Fruit fly (Drosophila melanogaster) whole organism, embryonic: ENCODE results near the gene CG3690.

ENCODE experiments used
- Abd-B ChIP-seq: fragments of 200-800 bp; sonication (Bioruptor generic); optimal IDR thresholded peaks from 2 replicates; lab custom pipeline; 2018; ENCODE audit warnings: missing biosample characterization, mild to moderate bottlenecking, missing genetic modification characterization, moderate library complexity
- Ada2b ChIP-seq: fragments of 200-800 bp; sonication (Bioruptor generic); IDR thresholded peaks from 2 replicates; pipeline ENCODE4 v1.3.6; 2022; ENCODE audit warnings: missing biosample characterization, missing genetic modification characterization
- B-H1 ChIP-seq: fragments of 200-800 bp; sonication (Bioruptor generic); IDR thresholded peaks from 3 replicates; pipeline ENCODE4 v1.3.6; 2022; ENCODE audit warnings: missing biosample characterization, missing genetic modification characterization
- B-H2 ChIP-seq: fragments of 200-800 bp; sonication (Bioruptor generic); optimal IDR thresholded peaks from 2 replicates; lab custom pipeline; 2018; ENCODE audit warnings: missing biosample characterization, mild to moderate bottlenecking, missing genetic modification characterization
- Blimp-1 ChIP-seq: fragments of 200-800 bp; sonication (Bioruptor generic); optimal IDR thresholded peaks from 3 replicates; lab custom pipeline; 2018; ENCODE audit warnings: missing biosample characterization, missing genetic modification characterization, mild to moderate bottlenecking, moderate library complexity, missing genetic modification reagents
- CG11504 ChIP-seq: fragments of 200-800 bp; sonication (Bioruptor generic); optimal IDR thresholded peaks from 3 replicates; lab custom pipeline; 2019; ENCODE audit warnings: missing biosample characterization, mild to moderate bottlenecking, missing genetic modification characterization, moderate library complexity
- CG12155 ChIP-seq: fragments of 200-800 bp; sonication (Bioruptor generic); optimal IDR thresholded peaks from 3 replicates; lab custom pipeline; 2016; ENCODE audit warnings: missing biosample characterization, missing genetic modification characterization
- CG12942 ChIP-seq: fragments of 200-800 bp; sonication (Bioruptor generic); optimal IDR thresholded peaks from 3 replicates; lab custom pipeline; 2016; ENCODE audit warnings: missing biosample characterization, missing genetic modification characterization
- CG14965 ChIP-seq: fragments of 200-800 bp; sonication (Bioruptor generic); optimal IDR thresholded peaks from 2 replicates; lab custom pipeline; 2016; ENCODE audit warnings: missing biosample characterization, missing genetic modification characterization, borderline replicate concordance
- CG15479 ChIP-seq: fragments of 200-800 bp; sonication (Bioruptor generic); optimal IDR thresholded peaks from 3 replicates; lab custom pipeline; 2019; ENCODE audit warnings: missing biosample characterization, mild to moderate bottlenecking, missing genetic modification characterization, moderate library complexity
- CG17802 ChIP-seq: fragments of 200-800 bp; sonication (Bioruptor generic); optimal IDR thresholded peaks from 2 replicates; lab custom pipeline; 2018; ENCODE audit warnings: missing biosample characterization, mild to moderate bottlenecking, missing genetic modification characterization, moderate library complexity
- CG31224 ChIP-seq: fragments of 200-800 bp; sonication (Bioruptor generic); IDR thresholded peaks from 2 replicates; pipeline ENCODE4 v1.3.6; 2022; ENCODE audit warnings: missing biosample characterization, missing genetic modification characterization
- CG43689 ChIP-seq: fragments of 200-800 bp; sonication (Bioruptor generic); IDR thresholded peaks from 2 replicates; pipeline ENCODE4 v1.3.6; 2022; ENCODE audit warnings: missing biosample characterization, missing genetic modification characterization
- CG4424 ChIP-seq: fragments of 200-800 bp; sonication (Bioruptor generic); optimal IDR thresholded peaks from 3 replicates; lab custom pipeline; 2016; ENCODE audit warnings: missing biosample characterization, missing genetic modification characterization
- CG5953 ChIP-seq: fragments of 200-800 bp; sonication (Bioruptor generic); IDR thresholded peaks from 2 replicates; pipeline ENCODE4 v1.3.6; 2022; ENCODE audit warnings: missing biosample characterization, missing genetic modification characterization
- CG8944 ChIP-seq: fragments of 200-800 bp; sonication (Bioruptor generic); optimal IDR thresholded peaks from 3 replicates; lab custom pipeline; 2016; ENCODE audit warnings: missing biosample characterization, missing genetic modification characterization
- CG9437 ChIP-seq: fragments of 200-800 bp; sonication (Bioruptor generic); optimal IDR thresholded peaks from 2 replicates; lab custom pipeline; 2018; ENCODE audit warnings: missing biosample characterization, mild to moderate bottlenecking, missing genetic modification characterization
- CkIIα-i1 ChIP-seq: fragments of 200-800 bp; sonication (Bioruptor generic); IDR thresholded peaks from 2 replicates; pipeline ENCODE4 v1.3.6; 2022; ENCODE audit warnings: missing biosample characterization, missing genetic modification characterization
- Fer2 ChIP-seq: fragments of 200-800 bp; sonication (Bioruptor generic); optimal IDR thresholded peaks from 2 replicates; lab custom pipeline; 2018; ENCODE audit warnings: missing biosample characterization, mild to moderate bottlenecking, missing genetic modification characterization, moderate library complexity
- Hr78 ChIP-seq, 2 experiments: fragments of 200-800 bp in 1 of 2; fragments of >200 bp in 1 of 2; sonication (Bioruptor generic) in 1 of 2; optimal IDR thresholded peaks; 2 replicates each; lab custom pipeline; 2017 to 2019; ENCODE audit warnings: missing biosample characterization in 2 of 2, missing genetic modification characterization in 2 of 2, mild to moderate bottlenecking in 1 of 2, moderate library complexity in 1 of 2
- Jarid2 ChIP-seq: fragments of 200-800 bp; sonication (Bioruptor generic); optimal IDR thresholded peaks from 3 replicates; lab custom pipeline; 2017; ENCODE audit warnings: mild to moderate bottlenecking, missing biosample characterization, missing genetic modification reagents, missing genetic modification characterization
- MBD-R2 ChIP-seq: fragments of 200-800 bp; sonication (Bioruptor generic); IDR thresholded peaks from 2 replicates; pipeline ENCODE4 v1.3.6; 2022; ENCODE audit warnings: missing biosample characterization, missing genetic modification characterization
- MESR4 ChIP-seq: fragments of 200-800 bp; sonication (Bioruptor generic); optimal IDR thresholded peaks from 2 replicates; lab custom pipeline; 2018; ENCODE audit warnings: missing biosample characterization, mild to moderate bottlenecking, missing genetic modification characterization, moderate library complexity
- Optix ChIP-seq: fragments of 200-800 bp; sonication (Bioruptor generic); IDR thresholded peaks from 3 replicates; pipeline ENCODE4 v1.3.6; 2022; ENCODE audit warnings: missing biosample characterization, missing genetic modification characterization
- Pdp1 ChIP-seq, 2 experiments: fragments of 200-800 bp; sonication (Bioruptor generic); optimal IDR thresholded peaks; 3 replicates each; lab custom pipeline; 2016; ENCODE audit warnings: missing biosample characterization in 2 of 2, missing genetic modification characterization in 2 of 2, mild to moderate bottlenecking in 1 of 2, moderate library complexity in 1 of 2
- Sox100B ChIP-seq: fragments of 200-800 bp; sonication (Bioruptor generic); optimal IDR thresholded peaks from 3 replicates; lab custom pipeline; 2018; ENCODE audit warnings: missing biosample characterization, mild to moderate bottlenecking, missing genetic modification characterization
- Vsx1 ChIP-seq: fragments of 200-800 bp; sonication (Bioruptor generic); optimal IDR thresholded peaks from 2 replicates; lab custom pipeline; 2017; ENCODE audit warnings: missing biosample characterization, mild to moderate bottlenecking, missing genetic modification characterization, missing genetic modification reagents
- YL-1 ChIP-seq: fragments of 200-800 bp; sonication (Bioruptor generic); optimal IDR thresholded peaks from 3 replicates; lab custom pipeline; 2017; ENCODE audit warnings: missing biosample characterization, mild to moderate bottlenecking, missing genetic modification characterization
- ase ChIP-seq: fragments of 200-800 bp; sonication (Bioruptor generic); IDR thresholded peaks from 3 replicates; pipeline ENCODE4 v1.3.6; 2022; ENCODE audit warnings: missing biosample characterization, missing genetic modification characterization
- bcd ChIP-seq: fragments of 200-800 bp; sonication (Bioruptor generic); optimal IDR thresholded peaks from 2 replicates; lab custom pipeline; 2017; ENCODE audit warnings: missing biosample characterization, mild to moderate bottlenecking, missing genetic modification characterization
- br ChIP-seq: fragments of >200 bp; optimal IDR thresholded peaks from 2 replicates; lab custom pipeline; 2017
- bsh ChIP-seq, 2 experiments: fragments of 200-800 bp; sonication (Bioruptor generic); optimal IDR thresholded peaks; 2 replicates each; lab custom pipeline; 2017 to 2018; ENCODE audit warnings: mild to moderate bottlenecking in 2 of 2, missing biosample characterization in 2 of 2, missing genetic modification characterization in 2 of 2, moderate library complexity in 1 of 2
- chinmo ChIP-seq: fragments of 200-800 bp; sonication (Bioruptor generic); IDR thresholded peaks from 4 replicates; pipeline ENCODE4 v1.3.6; 2022; ENCODE audit warnings: missing biosample characterization, missing genetic modification characterization; ENCODE audit not compliant: partially characterized antibody
- crp ChIP-seq, 2 experiments: fragments of 200-800 bp; sonication (Bioruptor generic); optimal IDR thresholded peaks; 2 replicates in 1 of 2; 3 replicates in 1 of 2; lab custom pipeline; 2017; ENCODE audit warnings: missing biosample characterization in 2 of 2, missing genetic modification characterization in 2 of 2, mild to moderate bottlenecking in 1 of 2, moderate library complexity in 1 of 2
- dmrt11E ChIP-seq: fragments of 200-800 bp; sonication (Bioruptor generic); optimal IDR thresholded peaks from 3 replicates; lab custom pipeline; 2018; ENCODE audit warnings: missing biosample characterization, mild to moderate bottlenecking, missing genetic modification characterization, moderate library complexity
- en ChIP-seq: fragments of 200-800 bp; sonication (Bioruptor generic); optimal IDR thresholded peaks from 2 replicates; lab custom pipeline; 2016; ENCODE audit warnings: missing biosample characterization, missing genetic modification characterization
- ftz-f1 ChIP-seq: fragments of 200-800 bp; sonication (Bioruptor generic); optimal IDR thresholded peaks from 2 replicates; lab custom pipeline; 2016; ENCODE audit warnings: missing biosample characterization, missing genetic modification characterization
- h ChIP-seq: fragments of >200 bp; optimal IDR thresholded peaks from 2 replicates; lab custom pipeline; 2017
- ham ChIP-seq: fragments of 200-800 bp; sonication (Bioruptor generic); IDR thresholded peaks from 2 replicates; pipeline ENCODE4 v1.3.6; 2022; ENCODE audit warnings: missing biosample characterization, missing genetic modification characterization
- hth ChIP-seq: fragments of >200 bp; optimal IDR thresholded peaks from 2 replicates; lab custom pipeline; 2017; ENCODE audit warnings: inconsistent platforms
- mld ChIP-seq: fragments of 200-800 bp; sonication (Bioruptor generic); IDR thresholded peaks from 3 replicates; pipeline ENCODE4 v1.3.6; 2022; ENCODE audit warnings: missing biosample characterization, missing genetic modification characterization; ENCODE audit not compliant: partially characterized antibody
- nerfin-2 ChIP-seq: fragments of 200-800 bp; sonication (Bioruptor generic); IDR thresholded peaks from 2 replicates; pipeline ENCODE4 v1.3.6; 2022; ENCODE audit warnings: missing biosample characterization, missing genetic modification characterization; ENCODE audit not compliant: partially characterized antibody
- odd ChIP-seq: fragments of 200-800 bp; sonication (Bioruptor generic); optimal IDR thresholded peaks from 2 replicates; lab custom pipeline; 2017; ENCODE audit warnings: missing biosample characterization, mild to moderate bottlenecking, missing genetic modification characterization
- otp ChIP-seq: fragments of 200-800 bp; sonication (Bioruptor generic); IDR thresholded peaks from 3 replicates; pipeline ENCODE4, ENCODE4 v1.3.6; 2022; ENCODE audit warnings: missing biosample characterization, missing genetic modification characterization
- pan ChIP-seq, 4 experiments: fragments of >200 bp in 3 of 4; fragments of 200-800 bp in 1 of 4; sonication (Bioruptor generic) in 1 of 4; optimal IDR thresholded peaks in 3 of 4; IDR thresholded peaks in 1 of 4; 2 replicates each; pipeline versions ENCODE4 v1.3.6 to Lab custom; 2017 to 2022; ENCODE audit warnings: missing biosample characterization in 2 of 4, missing genetic modification characterization in 2 of 4, mixed read lengths in 1 of 4
- ranshi ChIP-seq: fragments of 200-800 bp; sonication (Bioruptor generic); IDR thresholded peaks from 2 replicates; pipeline ENCODE4 v1.3.6; 2022; ENCODE audit warnings: missing biosample characterization, missing genetic modification characterization
- sisA ChIP-seq: fragments of 200-800 bp; sonication (Bioruptor generic); IDR thresholded peaks from 2 replicates; pipeline ENCODE4 v1.3.6; 2022; ENCODE audit warnings: missing biosample characterization, missing genetic modification characterization
- sug ChIP-seq: fragments of 200-800 bp; optimal IDR thresholded peaks from 2 replicates; lab custom pipeline; 2019; ENCODE audit warnings: missing biosample characterization, mild to moderate bottlenecking, missing genetic modification characterization, moderate library complexity

CG3690 gene

dm6 chrX:935049-935900 is 16.4 kb downstream of the CG3690 start, which contains the start of gene TRAM (continued):
- TF ChIP-seq Hr78 (GFP tag; optimal IDR thresholded peaks at IDR 0.05; lab: Kevin White, UChicago) (peak in 1 of 2 experiments; percentile 85), bsh (GFP tag; optimal IDR thresholded peaks at IDR 0.05; lab: Kevin White, UChicago) (peak; percentile 94 to 98), CG31224 (GFP tag; lab: Robert Waterston, UW) (peak; percentile 97), ranshi (GFP tag; lab: Robert Waterston, UW) (peak; percentile 99), sug (peak; percentile 98), B-H1 (GFP tag; lab: Robert Waterston, UW) (peak; percentile 98), CG4424 (GFP tag; lab: Kevin White, UChicago) (peak; percentile 98), chinmo (GFP tag; lab: Robert Waterston, UW) (no peak), MESR4 (peak; percentile 67), CG43689 (GFP tag; lab: Robert Waterston, UW) (peak; percentile 99), hth (lab: Kevin White, UChicago) (no peak), Abd-B (GFP tag; lab: Kevin White, UChicago) (peak; percentile 97), CG9437 (GFP tag; lab: Kevin White, UChicago) (peak; percentile 90), CG17802 (tag; lab: Kevin White, UChicago) (peak; percentile 89), CG12942 (peak; percentile 98), otp (GFP tag; lab: Robert Waterston, UW) (peak; percentile 99), br (lab: Kevin White, UChicago) (no peak), ase (GFP tag; lab: Robert Waterston, UW) (peak; percentile 99), YL-1 (GFP tag; lab: Kevin White, UChicago) (peak; percentile 99), odd (GFP tag; lab: Kevin White, UChicago) (peak; percentile 96), ham (GFP tag; lab: Robert Waterston, UW) (peak; percentile 98), ftz-f1 (GFP tag; lab: Kevin White, UChicago) (peak; percentile 78), CG14965 (GFP tag; lab: Kevin White, UChicago) (peak; percentile 88), Sox100B (GFP tag; lab: Kevin White, UChicago) (no peak), CG15479 (peak; percentile 68), bcd (GFP tag; lab: Kevin White, UChicago) (peak; percentile 99), Ada2b (GFP tag; lab: Robert Waterston, UW) (peak; percentile 98), dmrt11E (peak; percentile 97), Blimp-1 (GFP tag; lab: Kevin White, UChicago) (peak; percentile 95), CG11504 (peak; percentile 96), CG8944 (GFP tag; lab: Kevin White, UChicago) (peak; percentile 99), CG5953 (GFP tag; lab: Robert Waterston, UW) (peak; percentile 99), B-H2 (peak; percentile 99), pan (optimal IDR thresholded peaks at IDR 0.05; lab: Kevin White, UChicago) (no peak), pan (GFP tag; optimal IDR thresholded peaks at IDR 0.05 in 1 of 2, IDR thresholded peaks at IDR 0.05 in 1 of 2) (peak in 1 of 2 experiments; percentile 99), mld (GFP tag; lab: Robert Waterston, UW) (peak; percentile 69; the same call in 1 of the 3 replicates), CG12155 (GFP tag; lab: Kevin White, UChicago) (peak; percentile 97), crp (GFP tag; optimal IDR thresholded peaks at IDR 0.05; lab: Kevin White, UChicago) (peak in 1 of 2 experiments; percentile 76), CkIIα-i1 (peak; percentile 91), h (lab: Kevin White, UChicago) (no peak), Pdp1 (GFP tag; optimal IDR thresholded peaks at IDR 0.05; lab: Kevin White, UChicago) (peak; percentile 95 to 98), Fer2 (tag; lab: Kevin White, UChicago) (peak; percentile 95), Vsx1 (GFP tag; lab: Kevin White, UChicago) (peak; percentile 94), Jarid2 (GFP tag; lab: Kevin White, UChicago) (peak; percentile 85), sisA (GFP tag; lab: Robert Waterston, UW) (peak; percentile 99), Optix (GFP tag; lab: Robert Waterston, UW) (peak; percentile 99), en (GFP tag; lab: Kevin White, UChicago) (peak; percentile 95), MBD-R2 (GFP tag; lab: Robert Waterston, UW) (peak; percentile 99), nerfin-2 (GFP tag; lab: Robert Waterston, UW) (peak; percentile 58)
